Fruit fly (Drosophila melanogaster): ENCODE data around the gene ema.

The ema gene

dm6 chr3R:16449187-16449973 is 7.9 kb upstream of the ema start (continued):
- peak; percentile 74 for TF ChIP-seq caup (GFP tag; optimal IDR thresholded peaks at IDR 0.05; ENCODE audit: severe bottlenecking)
- peak; percentile 72 for TF ChIP-seq seq (GFP tag; IDR thresholded peaks at IDR 0.05)
- TF ChIP-seq cg (GFP tag; optimal IDR thresholded peaks at IDR 0.05): peak; percentile 66
- peak; percentile 83 for TF ChIP-seq CG12236 (GFP tag; optimal IDR thresholded peaks at IDR 0.05)
- TF ChIP-seq CG13296 (GFP tag; optimal IDR thresholded peaks at IDR 0.05): peak; percentile 70
- TF ChIP-seq chm (GFP tag; IDR thresholded peaks at IDR 0.05): peak; percentile 97
- no peak for TF ChIP-seq eve (GFP tag; optimal IDR thresholded peaks at IDR 0.05)
- peak; percentile 89 for TF ChIP-seq CG1792 (GFP tag; optimal IDR thresholded peaks at IDR 0.05)
- TF ChIP-seq Sox102F (GFP tag; optimal IDR thresholded peaks at IDR 0.05): peak; percentile 97
- peak; percentile 90 for TF ChIP-seq HHEX (GFP tag; optimal IDR thresholded peaks at IDR 0.05)
- peak; percentile 96 for TF ChIP-seq H2.0 (GFP tag; IDR thresholded peaks at IDR 0.05)
- TF ChIP-seq cas (GFP tag; IDR thresholded peaks at IDR 0.05): peak; percentile 75
- peak; percentile 91 for TF ChIP-seq CG14441 (GFP tag; IDR thresholded peaks at IDR 0.05)
- peak; percentile 63; the same call in 2 of the 3 replicates for TF ChIP-seq hb (GFP tag; IDR thresholded peaks at IDR 0.05; ENCODE audit: partially characterized antibody)
- peak; percentile 82 for TF ChIP-seq dm (GFP tag; optimal IDR thresholded peaks at IDR 0.05)
- peak; percentile 90 for TF ChIP-seq kah (GFP tag; optimal IDR thresholded peaks at IDR 0.05)
- TF ChIP-seq slbo (GFP tag; IDR thresholded peaks at IDR 0.05): peak; percentile 93
- TF ChIP-seq sna (GFP tag; IDR thresholded peaks at IDR 0.05; ENCODE audit: partially characterized antibody): no peak
- peak; percentile 92 for TF ChIP-seq Opbp (GFP tag; IDR thresholded peaks at IDR 0.05; ENCODE audit: partially characterized antibody)
- TF ChIP-seq CG11085 (GFP tag; IDR thresholded peaks at IDR 0.05): peak; percentile 88
- TF ChIP-seq Pdp1 (GFP tag; optimal IDR thresholded peaks at IDR 0.05): peak; percentile 91 to 95
- peak; percentile 83 for TF ChIP-seq CG10274 (GFP tag; optimal IDR thresholded peaks at IDR 0.05)
- TF ChIP-seq CG17568 (GFP tag; optimal IDR thresholded peaks at IDR 0.05): peak; percentile 72
- no peak for TF ChIP-seq HLHmδ (GFP tag; optimal IDR thresholded peaks at IDR 0.05)
- peak; percentile 74 for TF ChIP-seq gro (GFP tag; optimal IDR thresholded peaks at IDR 0.05)
- TF ChIP-seq CG7786 (GFP tag; optimal IDR thresholded peaks at IDR 0.05): peak; percentile 91
- peak; percentile 73 for TF ChIP-seq fd3F (GFP tag; optimal IDR thresholded peaks at IDR 0.05)
- peak; percentile 86 for TF ChIP-seq CG3065 (GFP tag; optimal IDR thresholded peaks at IDR 0.05)
- peak; percentile 94 for TF ChIP-seq CG1529 (GFP tag; optimal IDR thresholded peaks at IDR 0.05)
- peak; percentile 81 to 83 for TF ChIP-seq Hr51 (GFP tag; optimal IDR thresholded peaks at IDR 0.05)
- TF ChIP-seq CG17912 (GFP tag; optimal IDR thresholded peaks at IDR 0.05): peak; percentile 85
- peak; percentile 91 for TF ChIP-seq Mad (GFP tag; optimal IDR thresholded peaks at IDR 0.05)
- TF ChIP-seq fu2 (GFP tag; optimal IDR thresholded peaks at IDR 0.05): peak; percentile 76
- no peak for TF ChIP-seq pita (GFP tag; optimal IDR thresholded peaks at IDR 0.05)
- TF ChIP-seq Abd-B (GFP tag; optimal IDR thresholded peaks at IDR 0.05): peak; percentile 96
- peak; percentile 78 for TF ChIP-seq Dip3 (GFP tag; optimal IDR thresholded peaks at IDR 0.05)
- TF ChIP-seq Fer1 (GFP tag; optimal IDR thresholded peaks at IDR 0.05): peak; percentile 45
- TF ChIP-seq CG34422 (GFP tag; IDR thresholded peaks at IDR 0.05): peak; percentile 96
- TF ChIP-seq lab (GFP tag; optimal IDR thresholded peaks at IDR 0.05): peak; percentile 85
- peak; percentile 96 for TF ChIP-seq Blimp-1 (GFP tag; optimal IDR thresholded peaks at IDR 0.05)
- TF ChIP-seq gsb (GFP tag; IDR thresholded peaks at IDR 0.05): peak; percentile 75
- peak; percentile 56 for TF ChIP-seq bbx (GFP tag; IDR thresholded peaks at IDR 0.05; ENCODE audit: partially characterized antibody)
- TF ChIP-seq CG9932 (GFP tag; IDR thresholded peaks at IDR 0.05): peak; percentile 78
- peak; percentile 92 for TF ChIP-seq CG1602 (GFP tag; optimal IDR thresholded peaks at IDR 0.05)
- TF ChIP-seq D19A (tag; optimal IDR thresholded peaks at IDR 0.05): peak; percentile 92
- TF ChIP-seq pros (GFP tag; optimal IDR thresholded peaks at IDR 0.05): peak; percentile 96
- no peak for TF ChIP-seq cad (GFP tag; optimal IDR thresholded peaks at IDR 0.05)
- peak; percentile 93 for TF ChIP-seq CG11504 (tag; optimal IDR thresholded peaks at IDR 0.05)
